Worm (Caenorhabditis elegans): ENCODE measurements around the gene srlf-18.

srlf-18 gene

DNA sequence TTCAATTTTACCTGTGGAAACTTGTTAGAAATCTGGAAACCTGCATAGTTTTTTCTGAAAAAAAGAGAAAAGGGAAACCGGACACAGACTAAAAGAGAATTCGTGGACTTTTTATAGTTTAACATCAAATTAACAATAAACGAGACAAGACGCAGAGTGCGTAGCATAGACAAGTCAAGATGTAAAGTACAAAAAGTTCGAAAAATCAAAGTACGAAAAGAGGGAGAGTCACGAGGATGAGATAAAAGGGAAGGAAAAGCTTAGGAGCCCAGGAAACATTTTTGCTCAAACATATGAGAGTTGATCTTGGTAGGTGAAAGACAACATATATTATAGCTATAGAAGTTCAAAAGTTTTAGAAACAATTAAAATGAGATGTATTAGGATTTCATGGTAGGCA lies 3.5 kb downstream of the srlf-18 start, which contains the start of gene M7.12:
Gene M7.12 (minus strand): TSS at position 188 of the 400 bp plus-strand sequence.
- TF ChIP-seq B0336.3 (GFP tag; IDR thresholded peaks at IDR 0.05) = no peak

ce11 chrIV:11094974-11095373 lies 6.3 kb downstream of the srlf-18 start, which contains the start of gene M7.8:
M7.8 (minus strand) TSS chrIV:11095085.
- TF ChIP-seq pbrm-1 (GFP tag; IDR thresholded peaks at IDR 0.05) (no peak), cebp-1 (GFP tag; IDR thresholded peaks at IDR 0.05) (no peak), cebp-1 (tag; optimal IDR thresholded peaks at IDR 0.05) (no peak), chd-7 (tag; optimal IDR thresholded peaks at IDR 0.05) (no peak), lag-1 (GFP tag; IDR thresholded peaks at IDR 0.05) (no peak), ZK185.1 (tag; optimal IDR thresholded peaks at IDR 0.05; ENCODE audit: poor library complexity, severe bottlenecking) (no peak), F33H1.4 (GFP tag; IDR thresholded peaks at IDR 0.05) (no peak), nfya-1 (tag; optimal IDR thresholded peaks at IDR 0.05; ENCODE audit: borderline replicate concordance, insufficient read depth) (no peak), ztf-3 (GFP tag; optimal IDR thresholded peaks at IDR 0.05) (no peak), F57C9.4 (tag; optimal IDR thresholded peaks at IDR 0.05) (no peak)

DNA sequence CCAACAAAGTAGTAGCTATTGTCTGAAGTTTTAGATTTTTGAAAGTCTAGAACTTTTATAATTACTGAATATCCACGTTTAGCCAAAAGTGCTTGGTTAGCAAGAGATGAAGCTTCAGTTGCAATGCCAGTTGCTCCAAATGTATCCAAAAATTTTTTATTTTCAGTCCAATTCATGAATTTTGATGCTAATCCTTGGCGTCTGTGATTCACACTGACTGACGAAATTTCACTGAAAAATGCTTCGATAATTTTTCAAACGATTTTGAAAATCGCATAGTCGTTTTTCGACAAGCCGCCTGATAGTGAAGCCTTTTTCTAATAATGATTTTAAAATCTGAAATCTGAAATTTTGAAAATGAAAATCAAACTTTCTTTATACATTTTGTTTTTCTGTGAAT lies 7.2 kb downstream of the srlf-18 start:
- TF ChIP-seq cebp-1 (GFP tag; IDR thresholded peaks at IDR 0.05) (no peak), cebp-1 (tag; optimal IDR thresholded peaks at IDR 0.05) (no peak), Y56A3A.18 (GFP tag; IDR thresholded peaks at IDR 0.05) (no peak), snpc-1.1 (tag; optimal IDR thresholded peaks at IDR 0.05; ENCODE audit: insufficient read depth) (no peak), athp-1 (tag; optimal IDR thresholded peaks at IDR 0.05) (no peak), madf-3 (GFP tag; IDR thresholded peaks at IDR 0.05) (no peak), efl-1 (GFP tag; optimal IDR thresholded peaks at IDR 0.05) (no peak), madf-8 (GFP tag; conservative IDR thresholded peaks at IDR 0.05) (no peak), aptf-3 (GFP tag; IDR thresholded peaks at IDR 0.05) (no peak), xnd-1 (tag; optimal IDR thresholded peaks at IDR 0.05) (no peak), attf-3 (GFP tag; conservative IDR thresholded peaks at IDR 0.05) (no peak)

ce11 chrIV:11092502-11093080 lies 8.7 kb downstream of the srlf-18 start, which contains the start of gene bcc-1:
bcc-1 (minus strand) TSS chrIV:11092552.
- TF ChIP-seq hsf-1 (GFP tag; IDR thresholded peaks at IDR 0.05) (no peak), C17E4.6 (GFP tag; IDR thresholded peaks at IDR 0.05) (no peak), ztf-26 (tag; optimal IDR thresholded peaks at IDR 0.05) (peak; percentile 5), somi-1 (GFP tag; optimal IDR thresholded peaks at IDR 0.05) (peak; percentile 49)

DNA sequence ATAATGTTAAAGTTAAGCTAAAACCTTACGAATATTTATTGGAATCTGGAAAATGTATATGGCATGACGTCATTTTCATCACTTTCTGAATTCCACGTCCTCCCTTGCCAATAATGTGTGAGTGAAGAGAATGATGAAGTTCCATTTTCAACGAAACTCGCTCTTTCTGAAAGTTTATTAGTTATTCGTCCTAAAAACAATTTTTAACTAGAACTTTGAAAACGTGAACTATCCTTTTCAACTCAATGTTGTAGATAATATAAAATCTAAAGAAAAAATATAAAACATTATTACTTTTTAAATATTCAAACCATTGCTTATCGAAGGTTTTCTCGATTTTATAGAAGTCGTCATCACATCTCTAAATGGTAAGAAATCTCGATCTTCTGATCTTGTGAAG lies 11.8 kb downstream of the srlf-18 start, which contains the start of gene M7.7:
Gene M7.7 (plus strand): TSS at position 301 of the 400 bp plus-strand sequence.
- no peak for TF ChIP-seq C06A6.2 (GFP tag; conservative IDR thresholded peaks at IDR 0.05)
- no peak for TF ChIP-seq unc-62 (GFP tag; optimal IDR thresholded peaks at IDR 0.05)
- no peak for TF ChIP-seq rec-8 (tag; optimal IDR thresholded peaks at IDR 0.05)
- TF ChIP-seq ceh-79 (tag; optimal IDR thresholded peaks at IDR 0.05) = no peak
- TF ChIP-seq K12H6.12 (tag; optimal IDR thresholded peaks at IDR 0.05) = no peak
- no peak for TF ChIP-seq lin-35 (GFP tag; optimal IDR thresholded peaks at IDR 0.05)
- no peak for TF ChIP-seq ztf-22 (GFP tag; optimal IDR thresholded peaks at IDR 0.05)
- TF ChIP-seq ama-1 (optimal IDR thresholded peaks at IDR 0.05) = no peak
- no peak for TF ChIP-seq ama-1 (GFP tag; optimal IDR thresholded peaks at IDR 0.05)
- TF ChIP-seq nhr-90 (tag; optimal IDR thresholded peaks at IDR 0.05) = no peak
- no peak for TF ChIP-seq ztf-6 (GFP tag; IDR thresholded peaks at IDR 0.05)
- TF ChIP-seq unc-130 (GFP tag; optimal IDR thresholded peaks at IDR 0.05) = no peak
- no peak for TF ChIP-seq Y79H2A.3 (GFP tag; conservative IDR thresholded peaks at IDR 0.05)
- no peak for TF ChIP-seq dpl-1 (GFP tag; optimal IDR thresholded peaks at IDR 0.05)
- no peak for TF ChIP-seq aptf-3 (GFP tag; IDR thresholded peaks at IDR 0.05)
- TF ChIP-seq mxl-1 (tag; optimal IDR thresholded peaks at IDR 0.05) = no peak
- no peak for TF ChIP-seq cebp-2 (GFP tag; IDR thresholded peaks at IDR 0.05)
